Fruit fly (Drosophila melanogaster) whole organism, prepupa: ENCODE measurements around the gene CG10660.

Source experiments
- Blimp-1 ChIP-seq: fragments of 200-800 bp; sonication (Bioruptor generic); optimal IDR thresholded peaks from 3 replicates; lab custom pipeline; 2017; ENCODE audit warnings: missing biosample characterization, missing genetic modification characterization, mild to moderate bottlenecking, moderate library complexity, missing genetic modification reagents
- CG10631 ChIP-seq: fragments of 200-800 bp; sonication (Bioruptor generic); optimal IDR thresholded peaks from 2 replicates; lab custom pipeline; 2016; ENCODE audit warnings: missing biosample characterization, missing genetic modification characterization
- CG10669 ChIP-seq: fragments of 200-800 bp; sonication (Bioruptor generic); optimal IDR thresholded peaks from 3 replicates; lab custom pipeline; 2018; ENCODE audit warnings: missing biosample characterization, mild to moderate bottlenecking, missing genetic modification characterization, moderate library complexity
- CG11294 ChIP-seq: fragments of 200-800 bp; sonication (Bioruptor generic); IDR thresholded peaks from 2 replicates; pipeline ENCODE4 v1.3.6; 2022; ENCODE audit warnings: missing biosample characterization, missing genetic modification characterization
- CG11762 ChIP-seq: fragments of 200-800 bp; sonication (Bioruptor generic); optimal IDR thresholded peaks from 3 replicates; lab custom pipeline; 2016; ENCODE audit warnings: missing biosample characterization, missing genetic modification characterization; ENCODE audit not compliant: insufficient read depth
- CG11902 ChIP-seq: fragments of 200-800 bp; sonication (Bioruptor generic); optimal IDR thresholded peaks from 3 replicates; lab custom pipeline; 2016; ENCODE audit warnings: missing biosample characterization, missing genetic modification characterization
- CG15336 ChIP-seq: fragments of 200-800 bp; sonication (Bioruptor generic); IDR thresholded peaks from 2 replicates; pipeline ENCODE4 v1.3.6; 2022; ENCODE audit warnings: missing biosample characterization, missing genetic modification characterization
- CG1621 ChIP-seq: fragments of 200-800 bp; sonication (Bioruptor generic); optimal IDR thresholded peaks from 3 replicates; lab custom pipeline; 2018; ENCODE audit warnings: missing biosample characterization, mild to moderate bottlenecking, missing genetic modification characterization
- CG16779 ChIP-seq: fragments of 200-800 bp; sonication (Bioruptor generic); optimal IDR thresholded peaks from 3 replicates; lab custom pipeline; 2017; ENCODE audit warnings: missing biosample characterization, mild to moderate bottlenecking, missing genetic modification characterization
- CG3032 ChIP-seq: fragments of 200-800 bp; optimal IDR thresholded peaks from 2 replicates; lab custom pipeline; 2019; ENCODE audit warnings: missing biosample characterization, mild to moderate bottlenecking, missing genetic modification characterization, moderate library complexity
- CG31627 ChIP-seq: fragments of 200-800 bp; sonication (Bioruptor generic); optimal IDR thresholded peaks from 3 replicates; lab custom pipeline; 2016; ENCODE audit warnings: missing biosample characterization, missing genetic modification characterization
- CG32006 ChIP-seq: fragments of 200-800 bp; sonication (Bioruptor generic); optimal IDR thresholded peaks from 3 replicates; lab custom pipeline; 2017; ENCODE audit warnings: missing biosample characterization, mild to moderate bottlenecking, missing genetic modification characterization
- CG34406 ChIP-seq: fragments of 200-800 bp; sonication (Bioruptor generic); optimal IDR thresholded peaks from 3 replicates; lab custom pipeline; 2016; ENCODE audit warnings: missing biosample characterization, missing genetic modification characterization
- CG3919 ChIP-seq: fragments of 200-800 bp; sonication (Bioruptor generic); optimal IDR thresholded peaks from 3 replicates; lab custom pipeline; 2016; ENCODE audit warnings: missing biosample characterization, missing genetic modification characterization
- CG4318 ChIP-seq: fragments of 200-800 bp; sonication (Bioruptor generic); optimal IDR thresholded peaks from 3 replicates; lab custom pipeline; 2017; ENCODE audit warnings: missing biosample characterization, mild to moderate bottlenecking, missing genetic modification characterization
- CG6276 ChIP-seq: fragments of 200-800 bp; sonication (Bioruptor generic); optimal IDR thresholded peaks from 2 replicates; lab custom pipeline; 2017; ENCODE audit warnings: missing biosample characterization, mild to moderate bottlenecking, missing genetic modification characterization
- CG6792 ChIP-seq: fragments of 200-800 bp; sonication (Bioruptor generic); optimal IDR thresholded peaks from 3 replicates; lab custom pipeline; 2016; ENCODE audit warnings: missing biosample characterization, missing genetic modification characterization
- CG6808 ChIP-seq: fragments of 200-800 bp; sonication (Bioruptor generic); optimal IDR thresholded peaks from 3 replicates; lab custom pipeline; 2017; ENCODE audit warnings: missing biosample characterization, missing genetic modification characterization, mild to moderate bottlenecking, moderate library complexity, missing genetic modification reagents
- CG6854 ChIP-seq: fragments of 200-800 bp; sonication (Bioruptor generic); optimal IDR thresholded peaks from 2 replicates; lab custom pipeline; 2017; ENCODE audit warnings: missing biosample characterization, mild to moderate bottlenecking, missing genetic modification characterization
- CG7368 ChIP-seq: fragments of 200-800 bp; sonication (Bioruptor generic); optimal IDR thresholded peaks from 3 replicates; lab custom pipeline; 2016; ENCODE audit warnings: missing biosample characterization, missing genetic modification characterization
- CG8319 ChIP-seq: fragments of 200-800 bp; sonication (Bioruptor generic); optimal IDR thresholded peaks from 3 replicates; lab custom pipeline; 2016; ENCODE audit warnings: missing biosample characterization, missing genetic modification characterization
- CG8632 ChIP-seq: fragments of 200-800 bp; sonication (Bioruptor generic); optimal IDR thresholded peaks from 3 replicates; lab custom pipeline; 2016; ENCODE audit warnings: missing biosample characterization, missing genetic modification characterization
- CG9139 ChIP-seq: fragments of 200-800 bp; sonication (Bioruptor generic); optimal IDR thresholded peaks from 3 replicates; lab custom pipeline; 2017; ENCODE audit warnings: missing biosample characterization, mild to moderate bottlenecking, missing genetic modification characterization
- Eip75B ChIP-seq: fragments of 200-800 bp; sonication (Bioruptor generic); optimal IDR thresholded peaks from 3 replicates; lab custom pipeline; 2016; ENCODE audit warnings: missing biosample characterization, missing genetic modification characterization
- Eip78C ChIP-seq: fragments of 200-800 bp; sonication (Bioruptor generic); peaks from one replicate; lab custom pipeline; 2016; ENCODE audit warnings: missing biosample characterization, missing genetic modification characterization
- Eip93F ChIP-seq: fragments of 200-800 bp; sonication (Bioruptor generic); optimal IDR thresholded peaks from 2 replicates; lab custom pipeline; 2016; ENCODE audit warnings: missing biosample characterization, mild to moderate bottlenecking, missing genetic modification characterization
- Ets21C ChIP-seq: fragments of 200-800 bp; sonication (Bioruptor generic); optimal IDR thresholded peaks from 3 replicates; lab custom pipeline; 2016; ENCODE audit warnings: missing biosample characterization, missing genetic modification characterization
- Ets96B ChIP-seq: fragments of 200-800 bp; optimal IDR thresholded peaks from 2 replicates; lab custom pipeline; 2019; ENCODE audit warnings: missing biosample characterization, mild to moderate bottlenecking, missing genetic modification characterization, moderate library complexity
- Gug ChIP-seq: fragments of 200-800 bp; sonication (Bioruptor generic); IDR thresholded peaks from 2 replicates; pipeline ENCODE4 v1.3.6; 2022; ENCODE audit warnings: missing biosample characterization, missing genetic modification characterization
- Hr38 ChIP-seq: sonication (Bioruptor generic); optimal IDR thresholded peaks from 2 replicates; lab custom pipeline; 2016; ENCODE audit warnings: missing biosample characterization, missing genetic modification characterization
- Hr4 ChIP-seq: fragments of 200-800 bp; sonication (Bioruptor generic); optimal IDR thresholded peaks from 3 replicates; lab custom pipeline; 2016; ENCODE audit warnings: missing biosample characterization, missing genetic modification characterization
- Met ChIP-seq: fragments of 200-800 bp; sonication (Bioruptor generic); optimal IDR thresholded peaks from 3 replicates; lab custom pipeline; 2016; ENCODE audit warnings: missing biosample characterization, missing genetic modification characterization
- OdsH ChIP-seq: fragments of 200-800 bp; sonication (Bioruptor generic); optimal IDR thresholded peaks from 3 replicates; lab custom pipeline; 2016; ENCODE audit warnings: missing biosample characterization, missing genetic modification characterization
- Smox ChIP-seq: fragments of 200-800 bp; sonication (Bioruptor generic); optimal IDR thresholded peaks from 3 replicates; lab custom pipeline; 2016; ENCODE audit warnings: missing biosample characterization, missing genetic modification characterization
- Sox102F ChIP-seq: fragments of 200-800 bp; sonication (Bioruptor generic); optimal IDR thresholded peaks from 2 replicates; lab custom pipeline; 2016; ENCODE audit warnings: missing biosample characterization, mild to moderate bottlenecking, missing genetic modification characterization
- Sox14 ChIP-seq: fragments of 200-800 bp; sonication (Bioruptor generic); optimal IDR thresholded peaks from 3 replicates; lab custom pipeline; 2016; ENCODE audit warnings: missing biosample characterization, missing genetic modification characterization
- Sox15 ChIP-seq: fragments of 200-800 bp; sonication (Bioruptor generic); optimal IDR thresholded peaks from 3 replicates; lab custom pipeline; 2016; ENCODE audit warnings: missing biosample characterization, missing genetic modification characterization
- achi ChIP-seq: fragments of 200-800 bp; sonication (Bioruptor generic); optimal IDR thresholded peaks from 3 replicates; lab custom pipeline; 2016; ENCODE audit warnings: missing biosample characterization, missing genetic modification characterization
- acj6 ChIP-seq: fragments of 200-800 bp; sonication (Bioruptor generic); optimal IDR thresholded peaks from 3 replicates; lab custom pipeline; 2016; ENCODE audit warnings: missing biosample characterization, missing genetic modification characterization
- eg ChIP-seq: fragments of 200-800 bp; sonication (Bioruptor generic); IDR thresholded peaks from 3 replicates; pipeline ENCODE4 v1.3.6; 2022; ENCODE audit warnings: missing biosample characterization, missing genetic modification characterization
- esn ChIP-seq: fragments of 200-800 bp; sonication (Bioruptor generic); optimal IDR thresholded peaks from 2 replicates; lab custom pipeline; 2016; ENCODE audit warnings: missing biosample characterization, mild to moderate bottlenecking, missing genetic modification characterization, moderate library complexity
- fd59A ChIP-seq: fragments of 200-800 bp; sonication (Bioruptor generic); optimal IDR thresholded peaks from 2 replicates; lab custom pipeline; 2017; ENCODE audit warnings: missing biosample characterization, mild to moderate bottlenecking, missing genetic modification characterization, missing genetic modification reagents
- fd85E ChIP-seq: fragments of 200-800 bp; sonication (Bioruptor generic); optimal IDR thresholded peaks from 3 replicates; lab custom pipeline; 2016; ENCODE audit warnings: missing biosample characterization, missing genetic modification characterization
- fkh ChIP-seq: fragments of 200-800 bp; sonication (Bioruptor generic); optimal IDR thresholded peaks from 3 replicates; lab custom pipeline; 2017; ENCODE audit warnings: missing biosample characterization, mild to moderate bottlenecking, missing genetic modification characterization, moderate library complexity
- lz ChIP-seq: fragments of 200-800 bp; sonication (Bioruptor generic); optimal IDR thresholded peaks from 3 replicates; lab custom pipeline; 2016; ENCODE audit warnings: missing biosample characterization, missing genetic modification characterization
- net ChIP-seq: fragments of 200-800 bp; sonication (Bioruptor generic); optimal IDR thresholded peaks from 3 replicates; lab custom pipeline; 2016; ENCODE audit warnings: missing biosample characterization, missing genetic modification characterization
- pdm3 ChIP-seq: fragments of 200-800 bp; sonication (Bioruptor generic); optimal IDR thresholded peaks from 3 replicates; lab custom pipeline; 2016; ENCODE audit warnings: missing biosample characterization, missing genetic modification characterization
- salr ChIP-seq, 2 experiments: fragments of 200-800 bp; sonication (Bioruptor generic); optimal IDR thresholded peaks; 3 replicates each; lab custom pipeline; 2016 to 2018; ENCODE audit warnings: missing biosample characterization in 2 of 2, missing genetic modification characterization in 2 of 2, mild to moderate bottlenecking in 1 of 2
- spab ChIP-seq: fragments of 200-800 bp; sonication (Bioruptor generic); optimal IDR thresholded peaks from 2 replicates; lab custom pipeline; 2017; ENCODE audit warnings: missing biosample characterization, mild to moderate bottlenecking, missing genetic modification characterization, missing genetic modification reagents
- ss ChIP-seq, 2 experiments: fragments of 200-800 bp; sonication (Bioruptor generic); optimal IDR thresholded peaks; 2 replicates in 1 of 2; 3 replicates in 1 of 2; lab custom pipeline; 2017 to 2018; ENCODE audit warnings: mild to moderate bottlenecking in 2 of 2, missing biosample characterization in 2 of 2, missing genetic modification characterization in 2 of 2, moderate library complexity in 1 of 2
- topi ChIP-seq: fragments of 200-800 bp; sonication (Bioruptor generic); optimal IDR thresholded peaks from 3 replicates; lab custom pipeline; 2016; ENCODE audit warnings: missing biosample characterization, missing genetic modification characterization

CG10660 gene

DNA sequence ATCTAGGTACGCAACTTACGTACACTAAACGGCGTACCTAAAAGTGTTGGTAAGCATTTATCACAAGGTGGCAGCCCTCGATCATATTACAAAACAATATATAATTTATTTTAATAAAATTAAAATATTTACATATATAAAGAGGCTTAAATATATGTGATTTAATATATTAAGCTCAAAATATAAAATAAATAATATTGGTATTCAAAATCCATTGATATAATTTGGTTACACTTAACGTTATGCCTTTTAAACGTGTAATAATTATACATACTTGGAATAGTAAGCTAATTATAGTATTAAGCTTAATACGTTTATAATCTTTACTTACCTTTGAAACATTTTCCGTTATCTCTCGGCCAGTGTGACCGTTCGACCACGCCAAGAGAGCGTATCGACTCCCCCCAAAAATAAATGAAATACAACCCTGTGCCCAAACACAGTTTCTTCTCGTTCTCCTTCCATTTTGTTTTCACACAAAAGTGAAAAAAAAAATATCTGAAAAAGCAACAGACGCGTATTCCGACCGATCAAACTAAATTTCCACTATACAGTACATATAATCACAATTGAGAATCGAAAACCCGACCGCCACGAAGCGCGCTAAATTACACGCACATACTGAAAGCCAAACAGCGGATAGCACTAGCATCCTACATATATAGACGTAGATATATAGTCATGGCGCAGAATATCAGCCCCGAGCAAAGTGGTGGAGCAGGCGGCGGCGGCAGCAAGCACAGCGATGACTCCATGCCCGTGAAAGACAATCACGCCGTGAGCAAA lies 13.6 kb upstream of the CG10660 start, which contains the start of the genes CG10646 and vih:
CG10646 (minus strand) TSS at position 30 of the 786 bp plus-strand sequence.
vih (plus strand) TSS at position 428 of the 786 bp plus-strand sequence.
- no peak for TF ChIP-seq Blimp-1 (GFP tag; lab: Kevin White, UChicago)
- TF ChIP-seq CG3032 (tag; lab: Kevin White, UChicago) = peak; percentile 21
- no peak for TF ChIP-seq CG32006 (GFP tag; lab: Kevin White, UChicago)
- no peak for TF ChIP-seq Hr4
- no peak for TF ChIP-seq CG11902 (GFP tag; lab: Kevin White, UChicago)
- no peak for TF ChIP-seq fd59A (GFP tag; lab: Kevin White, UChicago)
- TF ChIP-seq CG10631 (GFP tag; lab: Kevin White, UChicago) = no peak
- TF ChIP-seq CG8319 (GFP tag; lab: Kevin White, UChicago) = no peak
- no peak for TF ChIP-seq CG4318 (GFP tag; lab: Kevin White, UChicago)
- peak; percentile 21 for TF ChIP-seq CG6792 (GFP tag; lab: Kevin White, UChicago)
- no peak for TF ChIP-seq OdsH (GFP tag; lab: Kevin White, UChicago)
- no peak for TF ChIP-seq salr (GFP tag; optimal IDR thresholded peaks at IDR 0.05; lab: Kevin White, UChicago)
- no peak for TF ChIP-seq Sox14 (GFP tag; lab: Kevin White, UChicago)
- TF ChIP-seq CG6276 (GFP tag; lab: Kevin White, UChicago) = no peak
- TF ChIP-seq fd85E (GFP tag; lab: Kevin White, UChicago) = no peak
- TF ChIP-seq lz (GFP tag; lab: Kevin White, UChicago) = no peak
- TF ChIP-seq Eip75B = no peak
- no peak for TF ChIP-seq Gug (GFP tag; lab: Robert Waterston, UW)
- no peak for TF ChIP-seq Hr38
- no peak for TF ChIP-seq CG8632
- TF ChIP-seq Sox15 (GFP tag; lab: Kevin White, UChicago) = no peak
- peak; percentile 54 for TF ChIP-seq esn (GFP tag; lab: Kevin White, UChicago)
- TF ChIP-seq fkh (GFP tag; lab: Kevin White, UChicago) = peak; percentile 45
- no peak for TF ChIP-seq Ets21C (GFP tag; lab: Kevin White, UChicago)
- no peak for TF ChIP-seq CG9139
- TF ChIP-seq Ets96B (tag; lab: Kevin White, UChicago) = peak; percentile 4
- TF ChIP-seq achi (GFP tag; lab: Kevin White, UChicago) = no peak
- TF ChIP-seq eg (GFP tag; lab: Robert Waterston, UW) = no peak
- TF ChIP-seq CG3919 (GFP tag; lab: Kevin White, UChicago) = peak; percentile 54
- no peak for TF ChIP-seq CG6808 (GFP tag; lab: Kevin White, UChicago)
- no peak for TF ChIP-seq CG16779 (tag; lab: Kevin White, UChicago)
- no peak for TF ChIP-seq Met (GFP tag; lab: Kevin White, UChicago)
- no peak for TF ChIP-seq topi (GFP tag; lab: Kevin White, UChicago)
- no peak for TF ChIP-seq ss (GFP tag; optimal IDR thresholded peaks at IDR 0.05; lab: Kevin White, UChicago)
- TF ChIP-seq CG34406 (GFP tag; lab: Kevin White, UChicago) = peak; percentile 19
- TF ChIP-seq net (GFP tag; lab: Kevin White, UChicago) = no peak
- TF ChIP-seq CG7368 = no peak
- TF ChIP-seq acj6 = no peak
- no peak for TF ChIP-seq CG6854 (GFP tag; lab: Kevin White, UChicago)
- TF ChIP-seq CG10669 (GFP tag; lab: Kevin White, UChicago) = no peak
- peak; percentile 8 for TF ChIP-seq CG11762 (GFP tag; lab: Kevin White, UChicago)
- no peak for TF ChIP-seq spab (GFP tag; lab: Kevin White, UChicago)
- no peak for TF ChIP-seq Eip78C (GFP tag; lab: Kevin White, UChicago)
- no peak for TF ChIP-seq pdm3 (GFP tag; lab: Kevin White, UChicago)
- peak; percentile 31 for TF ChIP-seq CG31627 (GFP tag; lab: Kevin White, UChicago)
- TF ChIP-seq Sox102F = no peak
- TF ChIP-seq Eip93F (GFP tag; lab: Kevin White, UChicago) = peak; percentile 52
- TF ChIP-seq CG15336 (GFP tag; lab: Robert Waterston, UW) = 0 out of 2 replicates have a peak, but pooled peaks have one; percentile 35
- TF ChIP-seq Smox = no peak
- no peak for TF ChIP-seq CG11294 (GFP tag; lab: Robert Waterston, UW)
- peak; percentile 11 for TF ChIP-seq CG1621 (tag; lab: Kevin White, UChicago)
